Worm (Caenorhabditis elegans) whole organism, L1 larva: ENCODE measurements around the gene sec-16A.1.

ENCODE experiments used
- F16B12.6 ChIP-seq: fragments of 150-350 bp; optimal IDR thresholded peaks from 2 replicates; lab custom pipeline; 2014; ENCODE audit warnings: missing biosample characterization, missing genetic modification characterization
- aly-2 ChIP-seq: fragments of 150-350 bp; optimal IDR thresholded peaks from 2 replicates; lab custom pipeline; 2014; ENCODE audit warnings: missing biosample characterization, missing genetic modification characterization
- ceh-82 ChIP-seq, 3 experiments: fragments of 150-350 bp in 1 of 3; sonication (generic microtip) in 2 of 3; optimal IDR thresholded peaks; 2 replicates each; lab custom pipeline; 2014 to 2017; ENCODE audit warnings: missing biosample characterization in 3 of 3, missing genetic modification characterization in 3 of 3
- egl-13 ChIP-seq: sonication (generic microtip); optimal IDR thresholded peaks from 2 replicates; lab custom pipeline; 2016; ENCODE audit warnings: missing genotype, missing genetic modification reagents, missing genetic modification characterization, missing compliant biosample characterization
- fkh-8 ChIP-seq: sonication (generic microtip); optimal IDR thresholded peaks from 2 replicates; lab custom pipeline; 2016; ENCODE audit warnings: mild to moderate bottlenecking, missing genetic modification characterization, missing compliant biosample characterization
- lin-35 ChIP-seq, 2 experiments: fragments of 150-350 bp; optimal IDR thresholded peaks; 2 replicates each; lab custom pipeline; 2014; ENCODE audit warnings: missing biosample characterization in 2 of 2, missing genetic modification characterization in 2 of 2, missing genetic modification reagents in 2 of 2
- nhr-237 ChIP-seq: fragments of 150-350 bp; optimal IDR thresholded peaks from 2 replicates; lab custom pipeline; 2014; ENCODE audit warnings: missing biosample characterization, missing genetic modification characterization
- nhr-76 ChIP-seq: sonication (generic microtip); optimal IDR thresholded peaks from 2 replicates; lab custom pipeline; 2017; ENCODE audit warnings: missing biosample characterization, missing genetic modification characterization
- nhr-77 ChIP-seq: fragments of 150-350 bp; optimal IDR thresholded peaks from 2 replicates; lab custom pipeline; 2014; ENCODE audit warnings: missing biosample characterization, missing genetic modification characterization
- pqm-1 ChIP-seq: sonication (generic microtip); optimal IDR thresholded peaks from 3 replicates; lab custom pipeline; 2017; ENCODE audit warnings: missing biosample characterization, missing genetic modification characterization
- unc-130 ChIP-seq: fragments of 150-350 bp; optimal IDR thresholded peaks from 2 replicates; lab custom pipeline; 2017; ENCODE audit warnings: missing biosample characterization, missing genetic modification characterization, inconsistent platforms

- TF ChIP-seq nhr-77 (no peak), egl-13 (tag; lab: Kevin White, UChicago) (no peak), fkh-8 (tag; lab: Kevin White, UChicago) (no peak), nhr-237 (no peak), unc-130 (tag; lab: Kevin White, UChicago) (no peak), lin-35 (GFP tag; optimal IDR thresholded peaks at IDR 0.05; lab: Kevin White, UChicago) (no peak), nhr-76 (tag; lab: Kevin White, UChicago) (no peak), ceh-82 (tag; optimal IDR thresholded peaks at IDR 0.05; lab: Kevin White, UChicago) (no peak), pqm-1 (tag; lab: Kevin White, UChicago) (no peak), aly-2 (tag; lab: Kevin White, UChicago) (no peak), F16B12.6 (tag; lab: Kevin White, UChicago) (no peak)
Observed at ce11 chrIII:9109172-9109571, 16.5 kb upstream of the sec-16A.1 start, which contains the start of gene cya-1.
